Worm (Caenorhabditis elegans): Measurements from ENCODE around the gene rbm-39.

DNA sequence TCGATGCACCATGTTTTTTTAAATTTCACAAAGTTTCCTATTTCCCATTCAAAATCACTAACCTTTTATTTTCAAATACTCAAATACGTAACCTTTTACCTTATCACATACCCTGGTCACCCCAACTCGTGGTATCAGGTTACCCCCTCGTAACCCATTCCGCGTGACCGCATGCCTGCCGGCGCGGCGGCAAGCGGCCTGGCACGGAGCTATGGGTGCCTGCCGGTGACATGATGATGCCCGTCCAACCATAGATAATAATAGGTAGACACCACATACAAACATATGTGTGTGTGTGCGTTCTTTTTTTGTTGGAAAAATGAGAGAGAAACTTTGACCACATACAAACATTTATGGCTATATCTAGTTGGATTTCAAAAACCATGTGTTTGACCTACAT, 53.1 kb downstream of the rbm-39 start:
- TF ChIP-seq unc-62 (GFP tag; optimal IDR thresholded peaks at IDR 0.05) (no peak), nhr-12 (tag; optimal IDR thresholded peaks at IDR 0.05) (no peak), ama-1 (optimal IDR thresholded peaks at IDR 0.05) (no peak), unc-39 (tag; optimal IDR thresholded peaks at IDR 0.05) (no peak), lin-15B (tag; optimal IDR thresholded peaks at IDR 0.05) (no peak), elt-1 (tag; optimal IDR thresholded peaks at IDR 0.05) (no peak), mdl-1 (tag; optimal IDR thresholded peaks at IDR 0.05) (no peak), nhr-77 (tag; optimal IDR thresholded peaks at IDR 0.05) (no peak), ztf-11 (tag; optimal IDR thresholded peaks at IDR 0.05) (no peak), tbx-2 (tag; optimal IDR thresholded peaks at IDR 0.05) (no peak), snpc-4 (tag; optimal IDR thresholded peaks at IDR 0.05) (no peak)

Data from whole organism, L3 larva.